Fruit fly (Drosophila melanogaster): ENCODE data around the gene CrebA.

The CrebA gene

DNA sequence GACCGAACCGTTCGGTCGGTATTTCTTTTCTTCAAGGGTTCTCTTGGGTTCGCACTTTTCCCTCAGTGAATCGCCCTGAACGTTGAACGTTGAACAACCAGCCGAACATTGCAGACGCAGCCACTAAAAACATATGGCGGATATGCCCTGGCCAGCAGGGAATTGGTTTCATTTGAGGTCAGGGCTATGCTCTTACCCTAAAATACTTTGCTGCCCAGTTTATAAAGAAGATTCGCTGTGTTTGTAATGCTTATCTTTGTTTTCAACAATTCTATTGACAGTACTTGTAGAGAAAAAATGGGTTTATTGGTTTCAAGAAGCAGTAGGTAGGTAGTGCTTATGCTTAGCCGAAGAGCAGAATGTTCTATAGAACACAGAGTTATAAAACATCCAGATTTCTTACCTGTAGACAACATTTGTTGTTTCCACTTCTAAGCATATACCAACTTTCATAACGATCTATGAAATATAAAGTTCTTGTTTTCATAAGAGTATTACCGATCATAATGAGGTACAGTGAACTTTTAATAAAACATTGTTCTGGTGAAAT lies 60.1 kb downstream of the CrebA start (continued):
- TF ChIP-seq CG4707 (GFP tag; optimal IDR thresholded peaks at IDR 0.05): no peak
- TF ChIP-seq CG15479 (GFP tag; optimal IDR thresholded peaks at IDR 0.05): peak; percentile 63
- no peak for TF ChIP-seq CG7556 (GFP tag; optimal IDR thresholded peaks at IDR 0.05)
- TF ChIP-seq CG6689 (GFP tag; IDR thresholded peaks at IDR 0.05): 0 out of 2 replicates have a peak, but pooled peaks have one; percentile 13
- TF ChIP-seq CG2120 (GFP tag; optimal IDR thresholded peaks at IDR 0.05): peak; percentile 42
- TF ChIP-seq grau (tag; optimal IDR thresholded peaks at IDR 0.05): peak; percentile 23
- TF ChIP-seq CG3995 (GFP tag; optimal IDR thresholded peaks at IDR 0.05): no peak
- TF ChIP-seq CG6791 (GFP tag; IDR thresholded peaks at IDR 0.05; ENCODE audit: partially characterized antibody): no peak
- 0 out of 2 replicates have a peak, but pooled peaks have one; percentile 37 for TF ChIP-seq CG14441 (GFP tag; IDR thresholded peaks at IDR 0.05)
- TF ChIP-seq trem (tag; optimal IDR thresholded peaks at IDR 0.05): no peak
- no peak for TF ChIP-seq Fer3 (tag; optimal IDR thresholded peaks at IDR 0.05)
- TF ChIP-seq CG14710 (tag; optimal IDR thresholded peaks at IDR 0.05): peak; percentile 20
- TF ChIP-seq dmrt99B (tag; optimal IDR thresholded peaks at IDR 0.05): peak; percentile 10
- peak; percentile 3 for TF ChIP-seq CG8388 (GFP tag; optimal IDR thresholded peaks at IDR 0.05)
- peak; percentile 9; the same call in 1 of the 2 replicates for TF ChIP-seq CG10366 (GFP tag; IDR thresholded peaks at IDR 0.05)
- peak in 1 of 2 experiments; percentile 17 for TF ChIP-seq Hr78 (GFP tag; optimal IDR thresholded peaks at IDR 0.05)
- TF ChIP-seq Sox102F (GFP tag; optimal IDR thresholded peaks at IDR 0.05): peak; percentile 14
- TF ChIP-seq ranshi (GFP tag; IDR thresholded peaks at IDR 0.05): peak; percentile 44; the same call in 1 of the 2 replicates
- TF ChIP-seq ind (GFP tag; optimal IDR thresholded peaks at IDR 0.05): no peak
- no peak for TF ChIP-seq BtbVII (GFP tag; optimal IDR thresholded peaks at IDR 0.05)
- peak; percentile 46 for TF ChIP-seq grn (GFP tag; optimal IDR thresholded peaks at IDR 0.05)
- TF ChIP-seq Blimp-1 (GFP tag; optimal IDR thresholded peaks at IDR 0.05): peak; percentile 9
- TF ChIP-seq CG8765 (GFP tag; IDR thresholded peaks at IDR 0.05): no peak
- TF ChIP-seq D19A (tag; optimal IDR thresholded peaks at IDR 0.05): peak; percentile 52
- TF ChIP-seq prd (optimal IDR thresholded peaks at IDR 0.05): no peak
- 0 out of 3 replicates have a peak, but pooled peaks have one; percentile 26 for TF ChIP-seq prd (GFP tag; IDR thresholded peaks at IDR 0.05)
- TF ChIP-seq row (GFP tag; IDR thresholded peaks at IDR 0.05): peak; percentile 52; the same call in 2 of the 3 replicates
- no peak for TF ChIP-seq chif (GFP tag; optimal IDR thresholded peaks at IDR 0.05)
- TF ChIP-seq CG7839 (tag; optimal IDR thresholded peaks at IDR 0.05): peak; percentile 21
- TF ChIP-seq Oli (tag; optimal IDR thresholded peaks at IDR 0.05): peak; percentile 30
- peak; percentile 6 for TF ChIP-seq CG2678 (tag; optimal IDR thresholded peaks at IDR 0.05)
- peak; percentile 24 for TF ChIP-seq CG11504 (tag; optimal IDR thresholded peaks at IDR 0.05)
- TF ChIP-seq lmd (GFP tag; IDR thresholded peaks at IDR 0.05): peak; percentile 24
- TF ChIP-seq CG15601 (tag; optimal IDR thresholded peaks at IDR 0.05): peak; percentile 37
- no peak for TF ChIP-seq pnt (GFP tag; optimal IDR thresholded peaks at IDR 0.05)
- TF ChIP-seq CoRest (tag; optimal IDR thresholded peaks at IDR 0.05): peak; percentile 8
- TF ChIP-seq CG8290 (GFP tag; optimal IDR thresholded peaks at IDR 0.05): no peak
- TF ChIP-seq CG8290 (tag; optimal IDR thresholded peaks at IDR 0.05): peak in 1 of 2 experiments; percentile 21
- TF ChIP-seq chm (GFP tag; IDR thresholded peaks at IDR 0.05): 0 out of 2 replicates have a peak, but pooled peaks have one; percentile 20
- TF ChIP-seq zfh1 (GFP tag; IDR thresholded peaks at IDR 0.05): 0 out of 3 replicates have a peak, but pooled peaks have one; percentile 34
- TF ChIP-seq so (GFP tag; IDR thresholded peaks at IDR 0.05): 0 out of 3 replicates have a peak, but pooled peaks have one; percentile 26
- peak in 1 of 2 experiments; percentile 35 for TF ChIP-seq Pdp1 (GFP tag; optimal IDR thresholded peaks at IDR 0.05)
- no peak for TF ChIP-seq NK7.1 (GFP tag; optimal IDR thresholded peaks at IDR 0.05)
- TF ChIP-seq ase (GFP tag; IDR thresholded peaks at IDR 0.05): no peak
- no peak for TF ChIP-seq pb (GFP tag; optimal IDR thresholded peaks at IDR 0.05)
- peak; percentile 15 for TF ChIP-seq CG16863 (GFP tag; optimal IDR thresholded peaks at IDR 0.05)
- no peak for TF ChIP-seq slou (GFP tag; optimal IDR thresholded peaks at IDR 0.05)
- peak; percentile 9 for TF ChIP-seq D (optimal IDR thresholded peaks at IDR 0.05)
- TF ChIP-seq D (GFP tag; optimal IDR thresholded peaks at IDR 0.05): peak; percentile 7
- TF ChIP-seq CG8924 (tag; optimal IDR thresholded peaks at IDR 0.05): peak; percentile 10

All from whole organism, embryonic.